Worm (Caenorhabditis elegans): ENCODE results near the gene Y43F8B.11.

Y43F8B.11 gene

ce11 chrV:19520130-19520529 is 49.6 kb downstream of the Y43F8B.11 start (continued):
- TF ChIP-seq egl-43 (GFP tag; IDR thresholded peaks at IDR 0.05) (peak; percentile 67), ama-1 (optimal IDR thresholded peaks at IDR 0.05) (peak; percentile 15), lir-3 (tag; optimal IDR thresholded peaks at IDR 0.05) (no peak), lin-13 (GFP tag; optimal IDR thresholded peaks at IDR 0.05) (no peak), zag-1 (tag; optimal IDR thresholded peaks at IDR 0.05) (no peak), mdl-1 (tag; optimal IDR thresholded peaks at IDR 0.05) (no peak), zip-2 (tag; optimal IDR thresholded peaks at IDR 0.05) (no peak), dmd-9 (GFP tag; IDR thresholded peaks at IDR 0.05) (no peak), T26A8.4 (GFP tag; IDR thresholded peaks at IDR 0.05) (no peak; the same call in 1 of the 2 replicates), pqm-1 (tag; optimal IDR thresholded peaks at IDR 0.05) (no peak), nhr-237 (tag; optimal IDR thresholded peaks at IDR 0.05) (no peak), lin-15B (tag; optimal IDR thresholded peaks at IDR 0.05) (no peak), ctbp-1 (GFP tag; IDR thresholded peaks at IDR 0.05) (peak; percentile 58), hlh-30 (tag; optimal IDR thresholded peaks at IDR 0.05; ENCODE audit: insufficient read depth) (no peak), F44E2.7 (GFP tag; IDR thresholded peaks at IDR 0.05) (no peak), spr-1 (tag; optimal IDR thresholded peaks at IDR 0.05) (no peak), F26F4.8 (GFP tag; conservative IDR thresholded peaks at IDR 0.05) (0 out of 2 replicates have a peak, but pooled peaks have one; percentile 21), hmg-1.1 (GFP tag; IDR thresholded peaks at IDR 0.05) (no peak), duxl-1 (tag; optimal IDR thresholded peaks at IDR 0.05; ENCODE audit: poor library complexity) (no peak), T20F7.1 (GFP tag; optimal IDR thresholded peaks at IDR 0.05) (no peak), saeg-2 (GFP tag; IDR thresholded peaks at IDR 0.05) (no peak), nhr-102 (tag; optimal IDR thresholded peaks at IDR 0.05) (no peak), ceh-20 (GFP tag; IDR thresholded peaks at IDR 0.05) (no peak), nhr-41 (GFP tag; IDR thresholded peaks at IDR 0.05) (peak; percentile 49; the same call in 1 of the 2 replicates), tag-97 (GFP tag; IDR thresholded peaks at IDR 0.05) (no peak), mdt-29 (GFP tag; IDR thresholded peaks at IDR 0.05) (0 out of 2 replicates have a peak, but pooled peaks have one; percentile 40), jun-1 (tag; optimal IDR thresholded peaks at IDR 0.05) (no peak), lin-1 (GFP tag; IDR thresholded peaks at IDR 0.05) (no peak), nhr-42 (GFP tag; IDR thresholded peaks at IDR 0.05) (no peak), hlh-11 (tag; optimal IDR thresholded peaks at IDR 0.05) (no peak), fkh-10 (GFP tag; optimal IDR thresholded peaks at IDR 0.05) (no peak), snpc-4 (tag; optimal IDR thresholded peaks at IDR 0.05) (no peak), hif-1 (tag; optimal IDR thresholded peaks at IDR 0.05) (peak in 1 of 2 experiments; percentile 10), daf-16 (GFP tag; optimal IDR thresholded peaks at IDR 0.05) (no peak), daf-16 (tag; optimal IDR thresholded peaks at IDR 0.05) (peak; percentile 10), skn-1 (tag; optimal IDR thresholded peaks at IDR 0.05) (no peak), dmd-6 (GFP tag; IDR thresholded peaks at IDR 0.05) (no peak), nhr-28 (tag; optimal IDR thresholded peaks at IDR 0.05) (no peak), dve-1 (tag; optimal IDR thresholded peaks at IDR 0.05; ENCODE audit: insufficient read depth) (no peak), attf-4 (tag; optimal IDR thresholded peaks at IDR 0.05) (no peak), nhr-11 (tag; optimal IDR thresholded peaks at IDR 0.05) (no peak), madf-5 (GFP tag; IDR thresholded peaks at IDR 0.05) (no peak), nhr-77 (tag; optimal IDR thresholded peaks at IDR 0.05) (no peak), ceh-44 (GFP tag; IDR thresholded peaks at IDR 0.05) (no peak), arid-1 (GFP tag; conservative IDR thresholded peaks at IDR 0.05) (peak; percentile 50; the same call in 1 of the 2 replicates), ceh-32 (tag; optimal IDR thresholded peaks at IDR 0.05; ENCODE audit: poor library complexity) (no peak), spr-3 (GFP tag; optimal IDR thresholded peaks at IDR 0.05) (peak; percentile 27), aly-2 (tag; optimal IDR thresholded peaks at IDR 0.05) (no peak), nhr-76 (tag; optimal IDR thresholded peaks at IDR 0.05) (no peak), nhr-25 (tag; optimal IDR thresholded peaks at IDR 0.05; ENCODE audit: borderline replicate concordance, insufficient read depth) (no peak), R02D3.7 (tag; optimal IDR thresholded peaks at IDR 0.05) (no peak), dpl-1 (GFP tag; optimal IDR thresholded peaks at IDR 0.05) (no peak)

All from whole organism, L4 larva.